Fruit fly (Drosophila melanogaster) whole organism, embryonic: ENCODE results near the gene gogo.
A peak's percentile ranks its signal among the peaks of the same experiment; 100 is the strongest.

Experiments
- CG11456 ChIP-seq: fragments of 200-800 bp; sonication (Bioruptor generic); IDR thresholded peaks from 3 replicates; pipeline ENCODE4 v1.3.6; 2022; ENCODE audit warnings: missing biosample characterization, missing genetic modification characterization
- CG11696 ChIP-seq: fragments of 200-800 bp; sonication (Bioruptor generic); IDR thresholded peaks from 2 replicates; pipeline ENCODE4 v1.3.6; 2022; ENCODE audit warnings: missing biosample characterization, missing genetic modification characterization
- CG13775 ChIP-seq: fragments of 200-800 bp; sonication (Bioruptor generic); optimal IDR thresholded peaks from 3 replicates; lab custom pipeline; 2017; ENCODE audit warnings: missing biosample characterization, mild to moderate bottlenecking, missing genetic modification characterization
- CG1603 ChIP-seq: fragments of 200-800 bp; sonication (Bioruptor generic); optimal IDR thresholded peaks from 2 replicates; lab custom pipeline; 2019; ENCODE audit warnings: missing biosample characterization, mild to moderate bottlenecking, missing genetic modification characterization, moderate library complexity
- CG16813 ChIP-seq: fragments of 200-800 bp; sonication (Bioruptor generic); IDR thresholded peaks from 3 replicates; pipeline ENCODE4 v1.3.6; 2022; ENCODE audit warnings: missing biosample characterization, missing genetic modification characterization; ENCODE audit not compliant: partially characterized antibody
- CG16863 ChIP-seq: fragments of 200-800 bp; sonication (Bioruptor generic); optimal IDR thresholded peaks from 3 replicates; lab custom pipeline; 2016; ENCODE audit warnings: missing biosample characterization, missing genetic modification characterization
- CG18476 ChIP-seq: fragments of 200-800 bp; sonication (Bioruptor generic); optimal IDR thresholded peaks from 2 replicates; lab custom pipeline; 2016; ENCODE audit warnings: missing biosample characterization, mild to moderate bottlenecking, missing genetic modification characterization
- CG2116 ChIP-seq: fragments of 200-800 bp; sonication (Bioruptor generic); optimal IDR thresholded peaks from 3 replicates; lab custom pipeline; 2018; ENCODE audit warnings: missing biosample characterization, mild to moderate bottlenecking, missing genetic modification characterization
- CG2712 ChIP-seq: fragments of 200-800 bp; optimal IDR thresholded peaks from 3 replicates; lab custom pipeline; 2019; ENCODE audit warnings: missing biosample characterization, mild to moderate bottlenecking, missing genetic modification characterization, moderate library complexity
- CG30403 ChIP-seq: fragments of 200-800 bp; sonication (Bioruptor generic); optimal IDR thresholded peaks from 3 replicates; lab custom pipeline; 2016; ENCODE audit warnings: missing biosample characterization, missing genetic modification characterization
- CG33213 ChIP-seq: fragments of 200-800 bp; sonication (Bioruptor generic); optimal IDR thresholded peaks from 3 replicates; lab custom pipeline; 2016; ENCODE audit warnings: missing biosample characterization, missing genetic modification characterization
- CG8290 ChIP-seq, 3 experiments: fragments of 200-800 bp; sonication (Bioruptor generic); optimal IDR thresholded peaks; 2 replicates each; lab custom pipeline; 2016 to 2019; ENCODE audit warnings: missing biosample characterization in 3 of 3, missing genetic modification characterization in 3 of 3, mild to moderate bottlenecking in 2 of 3, moderate library complexity in 1 of 3
- Doc2 ChIP-seq: fragments of 200-800 bp; sonication (Bioruptor generic); IDR thresholded peaks from 2 replicates; pipeline ENCODE4 v1.3.6; 2022; ENCODE audit warnings: missing biosample characterization, missing genetic modification characterization
- Doc3 ChIP-seq: fragments of 200-800 bp; sonication (Bioruptor generic); IDR thresholded peaks from 3 replicates; pipeline ENCODE4 v1.3.6; 2022; ENCODE audit warnings: missing biosample characterization, missing genetic modification characterization; ENCODE audit not compliant: partially characterized antibody
- Dp ChIP-seq: fragments of 200-800 bp; sonication (Bioruptor generic); optimal IDR thresholded peaks from 2 replicates; lab custom pipeline; 2018; ENCODE audit warnings: missing biosample characterization, mild to moderate bottlenecking, missing genetic modification characterization, moderate library complexity
- Gsc ChIP-seq: fragments of 200-800 bp; sonication (Bioruptor generic); IDR thresholded peaks from 2 replicates; pipeline ENCODE4 v1.3.6; 2022; ENCODE audit warnings: missing biosample characterization, missing genetic modification characterization
- Gug ChIP-seq: fragments of 200-800 bp; sonication (Bioruptor generic); IDR thresholded peaks from 4 replicates; pipeline ENCODE4 v1.3.6; 2022; ENCODE audit warnings: missing biosample characterization, missing genetic modification characterization
- MESR4 ChIP-seq: fragments of 200-800 bp; sonication (Bioruptor generic); optimal IDR thresholded peaks from 2 replicates; lab custom pipeline; 2018; ENCODE audit warnings: missing biosample characterization, mild to moderate bottlenecking, missing genetic modification characterization, moderate library complexity
- Ravus ChIP-seq: fragments of 200-800 bp; sonication (Bioruptor generic); IDR thresholded peaks from 2 replicates; pipeline ENCODE4 v1.3.6; 2022; ENCODE audit warnings: missing biosample characterization, missing genetic modification characterization
- Scr ChIP-seq: fragments of 200-800 bp; sonication (Bioruptor generic); IDR thresholded peaks from 2 replicates; pipeline ENCODE4 v1.3.6; 2022; ENCODE audit warnings: missing biosample characterization, missing genetic modification characterization; ENCODE audit not compliant: partially characterized antibody
- Six4 ChIP-seq: fragments of 200-800 bp; sonication (Bioruptor generic); optimal IDR thresholded peaks from 2 replicates; lab custom pipeline; 2016; ENCODE audit warnings: missing biosample characterization, missing genetic modification characterization
- Ssrp ChIP-seq: fragments of 200-800 bp; sonication (Bioruptor generic); optimal IDR thresholded peaks from 2 replicates; lab custom pipeline; 2018; ENCODE audit warnings: missing biosample characterization, mild to moderate bottlenecking, missing genetic modification characterization, moderate library complexity
- Vsx1 ChIP-seq: fragments of 200-800 bp; sonication (Bioruptor generic); optimal IDR thresholded peaks from 2 replicates; lab custom pipeline; 2017; ENCODE audit warnings: missing biosample characterization, mild to moderate bottlenecking, missing genetic modification characterization, missing genetic modification reagents
- ara ChIP-seq: fragments of 200-800 bp; sonication (Bioruptor generic); IDR thresholded peaks from 2 replicates; pipeline ENCODE4 v1.3.6; 2022; ENCODE audit warnings: missing biosample characterization, missing genetic modification characterization
- bab2 ChIP-seq: fragments of 200-800 bp; sonication (Bioruptor generic); optimal IDR thresholded peaks from 2 replicates; lab custom pipeline; 2016; ENCODE audit warnings: missing biosample characterization, missing genetic modification characterization
- cas ChIP-seq: fragments of 200-800 bp; sonication (Bioruptor generic); IDR thresholded peaks from 2 replicates; pipeline ENCODE4 v1.3.6; 2022; ENCODE audit warnings: missing biosample characterization, missing genetic modification characterization
- cg ChIP-seq: fragments of 200-800 bp; sonication (Bioruptor generic); optimal IDR thresholded peaks from 3 replicates; lab custom pipeline; 2019; ENCODE audit warnings: missing biosample characterization, mild to moderate bottlenecking, missing genetic modification characterization, moderate library complexity
- fd102C ChIP-seq: fragments of 200-800 bp; sonication (Bioruptor generic); optimal IDR thresholded peaks from 2 replicates; lab custom pipeline; 2018; ENCODE audit warnings: missing biosample characterization, mild to moderate bottlenecking, missing genetic modification characterization, moderate library complexity
- gcm ChIP-seq: fragments of 200-800 bp; sonication (Bioruptor generic); optimal IDR thresholded peaks from 2 replicates; lab custom pipeline; 2019; ENCODE audit warnings: missing biosample characterization, mild to moderate bottlenecking, missing genetic modification characterization, moderate library complexity
- her ChIP-seq: fragments of 200-800 bp; sonication (Bioruptor generic); optimal IDR thresholded peaks from 2 replicates; lab custom pipeline; 2016; ENCODE audit warnings: missing biosample characterization, missing genetic modification characterization
- insv ChIP-seq, 2 experiments: fragments of 200-800 bp; sonication (Bioruptor generic); optimal IDR thresholded peaks; 3 replicates each; lab custom pipeline; 2016 to 2018; ENCODE audit warnings: missing biosample characterization in 2 of 2, missing genetic modification characterization in 2 of 2
- kah ChIP-seq: fragments of 200-800 bp; sonication (Bioruptor generic); optimal IDR thresholded peaks from 2 replicates; lab custom pipeline; 2018; ENCODE audit warnings: missing biosample characterization, mild to moderate bottlenecking, missing genetic modification characterization
- nerfin-2 ChIP-seq: fragments of 200-800 bp; sonication (Bioruptor generic); IDR thresholded peaks from 2 replicates; pipeline ENCODE4 v1.3.6; 2022; ENCODE audit warnings: missing biosample characterization, missing genetic modification characterization; ENCODE audit not compliant: partially characterized antibody
- oc ChIP-seq: fragments of 200-800 bp; sonication (Bioruptor generic); optimal IDR thresholded peaks from 2 replicates; lab custom pipeline; 2018; ENCODE audit warnings: missing biosample characterization, mild to moderate bottlenecking, missing genetic modification characterization, moderate library complexity
- odd ChIP-seq: fragments of 200-800 bp; sonication (Bioruptor generic); optimal IDR thresholded peaks from 2 replicates; lab custom pipeline; 2017; ENCODE audit warnings: missing biosample characterization, mild to moderate bottlenecking, missing genetic modification characterization
- pan ChIP-seq, 4 experiments: fragments of >200 bp in 3 of 4; fragments of 200-800 bp in 1 of 4; sonication (Bioruptor generic) in 1 of 4; optimal IDR thresholded peaks in 3 of 4; IDR thresholded peaks in 1 of 4; 2 replicates each; pipeline versions ENCODE4 v1.3.6 to Lab custom; 2017 to 2022; ENCODE audit warnings: missing biosample characterization in 2 of 4, missing genetic modification characterization in 2 of 4, mixed read lengths in 1 of 4
- phol ChIP-seq: fragments of 200-800 bp; sonication (Bioruptor generic); optimal IDR thresholded peaks from 3 replicates; lab custom pipeline; 2018; ENCODE audit warnings: missing biosample characterization, mild to moderate bottlenecking, missing genetic modification characterization, moderate library complexity
- prd ChIP-seq, 3 experiments: fragments of >200 bp in 2 of 3; fragments of 200-800 bp in 1 of 3; sonication (Bioruptor generic) in 1 of 3; optimal IDR thresholded peaks in 2 of 3; IDR thresholded peaks in 1 of 3; 2 replicates in 2 of 3; 3 replicates in 1 of 3; pipeline versions ENCODE4 v1.3.6 to Lab custom; 2017 to 2022; ENCODE audit warnings: missing biosample characterization in 1 of 3, missing genetic modification characterization in 1 of 3
- ranshi ChIP-seq: fragments of 200-800 bp; sonication (Bioruptor generic); IDR thresholded peaks from 2 replicates; pipeline ENCODE4 v1.3.6; 2022; ENCODE audit warnings: missing biosample characterization, missing genetic modification characterization
- sens-2 ChIP-seq: fragments of 200-800 bp; sonication (Bioruptor generic); IDR thresholded peaks from 2 replicates; pipeline ENCODE4 v1.3.6; 2022; ENCODE audit warnings: missing biosample characterization, missing genetic modification characterization
- sob ChIP-seq: fragments of 200-800 bp; sonication (Bioruptor generic); IDR thresholded peaks from 2 replicates; pipeline ENCODE4 v1.3.6; 2022; ENCODE audit warnings: missing biosample characterization, missing genetic modification characterization
- tx ChIP-seq: fragments of 200-800 bp; sonication (Bioruptor generic); optimal IDR thresholded peaks from 2 replicates; lab custom pipeline; 2016; ENCODE audit warnings: missing biosample characterization, missing genetic modification characterization
- yki ChIP-seq: fragments of >200 bp; optimal IDR thresholded peaks from 3 replicates; lab custom pipeline; 2018

gogo gene

DNA sequence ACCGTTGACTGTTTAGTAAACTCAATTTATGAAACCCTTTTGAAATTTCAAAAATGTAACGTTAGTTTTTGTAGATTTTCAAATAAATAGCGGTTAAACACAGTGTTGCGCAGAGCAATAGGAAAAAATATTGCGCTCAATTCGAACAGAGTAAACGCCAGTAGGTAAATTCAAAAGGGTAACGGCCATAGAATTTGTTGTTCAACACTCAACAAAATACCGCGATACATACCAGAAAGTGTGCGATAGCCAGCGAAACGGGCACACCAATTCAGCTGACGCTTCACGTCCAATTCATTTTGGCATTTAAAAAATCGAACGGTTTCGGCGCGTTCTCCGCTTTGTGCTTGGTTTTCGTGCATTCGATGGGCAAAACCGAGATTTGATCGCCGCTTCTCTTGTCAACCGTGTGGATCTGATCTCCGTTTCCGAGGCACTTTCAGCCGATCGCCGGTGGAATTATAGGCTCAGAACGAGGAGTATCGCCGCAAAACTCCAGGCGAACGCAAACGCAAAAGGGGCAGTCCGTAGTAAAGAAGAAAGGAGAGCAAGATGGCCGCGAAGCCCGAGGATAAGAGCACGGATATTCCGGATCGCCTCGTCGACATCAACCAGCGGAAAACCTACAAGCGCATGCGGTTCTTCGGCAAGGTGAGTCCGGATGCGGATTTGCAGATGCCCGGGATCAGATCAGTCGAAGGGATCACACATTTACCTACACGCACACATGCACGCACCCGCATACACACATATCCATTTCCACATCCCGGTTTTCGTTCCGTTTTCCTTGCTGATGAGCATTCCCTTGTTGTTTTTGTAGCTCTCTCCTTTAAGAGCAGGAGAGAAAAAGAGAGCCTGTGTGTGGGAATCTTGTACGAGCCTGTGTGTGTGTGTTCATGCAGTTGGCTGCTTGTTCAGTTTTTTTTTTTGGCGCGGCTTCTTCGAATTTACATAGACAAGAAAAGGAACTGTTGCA, 15.1 kb upstream of the gogo start (continued):
- TF ChIP-seq Six4 (GFP tag; lab: Kevin White, UChicago), result peak; percentile 10
- peak; percentile 36 for TF ChIP-seq gcm (GFP tag; lab: Kevin White, UChicago)
- no peak for TF ChIP-seq ranshi (GFP tag; lab: Robert Waterston, UW)
- no peak for TF ChIP-seq sens-2 (GFP tag; lab: Robert Waterston, UW)
- TF ChIP-seq ara (GFP tag; lab: Robert Waterston, UW), result peak; percentile 61; the same call in 1 of the 2 replicates
- TF ChIP-seq tx (GFP tag; lab: Kevin White, UChicago), result peak; percentile 53
- peak; percentile 58 for TF ChIP-seq CG2116 (GFP tag; lab: Kevin White, UChicago)
- peak; percentile 44 for TF ChIP-seq CG16863
- TF ChIP-seq phol (tag; lab: Kevin White, UChicago), result peak; percentile 63
- TF ChIP-seq Ravus (GFP tag; lab: Robert Waterston, UW), result no peak
- peak; percentile 71 for TF ChIP-seq cg (GFP tag; lab: Kevin White, UChicago)
- peak; percentile 81 for TF ChIP-seq sob (GFP tag; lab: Robert Waterston, UW)
- no peak for TF ChIP-seq yki (lab: Kevin White, UChicago)
- peak; percentile 72; the same call in 2 of the 3 replicates for TF ChIP-seq CG11456 (GFP tag; lab: Robert Waterston, UW)
- TF ChIP-seq CG8290 (GFP tag; optimal IDR thresholded peaks at IDR 0.05; lab: Kevin White, UChicago), result no peak
- peak in 1 of 2 experiments; percentile 75 for TF ChIP-seq CG8290 (tag; optimal IDR thresholded peaks at IDR 0.05; lab: Kevin White, UChicago)
- no peak for TF ChIP-seq Gsc (GFP tag; lab: Robert Waterston, UW)
- peak; percentile 91 for TF ChIP-seq Dp (GFP tag; lab: Kevin White, UChicago)
- 0 out of 2 replicates have a peak, but pooled peaks have one; percentile 22 for TF ChIP-seq cas (GFP tag; lab: Robert Waterston, UW)
- TF ChIP-seq oc (tag; lab: Kevin White, UChicago), result no peak
- TF ChIP-seq insv (GFP tag; optimal IDR thresholded peaks at IDR 0.05; lab: Kevin White, UChicago), result peak in 1 of 2 experiments; percentile 42
- no peak for TF ChIP-seq CG11696 (GFP tag; lab: Robert Waterston, UW)
- peak; percentile 80 for TF ChIP-seq Doc3 (GFP tag; lab: Robert Waterston, UW)
- peak; percentile 89 for TF ChIP-seq CG1603
- no peak for TF ChIP-seq Doc2
- TF ChIP-seq CG16813 (GFP tag; lab: Robert Waterston, UW), result peak; percentile 87
- TF ChIP-seq CG18476 (GFP tag; lab: Kevin White, UChicago), result no peak
- peak; percentile 50 for TF ChIP-seq CG2712 (tag; lab: Kevin White, UChicago)
- peak; percentile 26 for TF ChIP-seq bab2 (GFP tag; lab: Kevin White, UChicago)
- no peak for TF ChIP-seq odd (GFP tag; lab: Kevin White, UChicago)
- TF ChIP-seq pan (optimal IDR thresholded peaks at IDR 0.05; lab: Kevin White, UChicago), result no peak
- no peak for TF ChIP-seq pan (GFP tag; optimal IDR thresholded peaks at IDR 0.05 in 1 of 2, IDR thresholded peaks at IDR 0.05 in 1 of 2)
- no peak for TF ChIP-seq Gug
- peak; percentile 31 for TF ChIP-seq MESR4
- peak; percentile 88 for TF ChIP-seq Scr (GFP tag; lab: Robert Waterston, UW)
- TF ChIP-seq fd102C (GFP tag; lab: Kevin White, UChicago), result no peak
- TF ChIP-seq Vsx1 (GFP tag; lab: Kevin White, UChicago), result no peak
- TF ChIP-seq prd (optimal IDR thresholded peaks at IDR 0.05; lab: Kevin White, UChicago), result no peak
- TF ChIP-seq prd (GFP tag; IDR thresholded peaks at IDR 0.05; lab: Robert Waterston, UW), result peak; percentile 16; the same call in 1 of the 3 replicates
- TF ChIP-seq nerfin-2, result peak; percentile 36; the same call in 1 of the 2 replicates
- no peak for TF ChIP-seq kah (GFP tag; lab: Kevin White, UChicago)
- peak; percentile 54 for TF ChIP-seq CG30403
- TF ChIP-seq her (GFP tag; lab: Kevin White, UChicago), result peak; percentile 72
- peak; percentile 37 for TF ChIP-seq CG13775 (GFP tag; lab: Kevin White, UChicago)
- peak; percentile 68 for TF ChIP-seq CG33213 (GFP tag; lab: Kevin White, UChicago)
- no peak for TF ChIP-seq Ssrp (tag; lab: Kevin White, UChicago)
